Worm (Caenorhabditis elegans) whole organism, L4 larva: ENCODE measurements around the gene tbc-7.
A peak's percentile ranks its signal among the peaks of the same experiment; 100 is the strongest.

Source experiments
- F37D6.2 ChIP-seq: sonication (generic microtip); optimal IDR thresholded peaks from 2 replicates; lab custom pipeline; 2016; ENCODE audit warnings: mild to moderate bottlenecking, missing genetic modification characterization, missing compliant biosample characterization
- T20F7.1 ChIP-seq: fragments of 200-800 bp; sonication (Bioruptor generic); optimal IDR thresholded peaks from 2 replicates; lab custom pipeline; 2018; ENCODE audit warnings: mild to moderate bottlenecking, missing genetic modification characterization, missing compliant biosample characterization
- T26A8.4 ChIP-seq: fragments of 200-800 bp; sonication (Bioruptor generic); IDR thresholded peaks from 2 replicates; pipeline ENCODE4 v1.3.6; 2022; ENCODE audit warnings: missing genetic modification characterization, missing compliant biosample characterization
- ZK546.5 ChIP-seq, 2 experiments: sonication (generic microtip); optimal IDR thresholded peaks; 2 replicates each; lab custom pipeline; 2017; ENCODE audit warnings: missing biosample characterization in 2 of 2, missing genetic modification characterization in 2 of 2
- aha-1 ChIP-seq: fragments of 150-350 bp; peaks from one replicate; lab custom pipeline; 2014; ENCODE audit warnings: missing biosample characterization, missing genetic modification characterization
- ceh-20 ChIP-seq: fragments of 200-800 bp; sonication (Bioruptor generic); IDR thresholded peaks from 2 replicates; pipeline ENCODE4 v1.3.6; 2022; ENCODE audit warnings: missing genetic modification reagents, missing genetic modification characterization, missing compliant biosample characterization
- ceh-32 ChIP-seq: sonication (generic microtip); optimal IDR thresholded peaks from 2 replicates; lab custom pipeline; 2016; ENCODE audit warnings: mild to moderate bottlenecking, missing genetic modification characterization, missing compliant biosample characterization; ENCODE audit not compliant: poor library complexity
- cey-2 ChIP-seq: sonication (generic microtip); optimal IDR thresholded peaks from 3 replicates; lab custom pipeline; 2017; ENCODE audit warnings: missing genetic modification characterization, mild to moderate bottlenecking, missing compliant biosample characterization, antibody characterized with exemption, borderline replicate concordance; ENCODE audit not compliant: insufficient read depth
- daf-16 ChIP-seq, 3 experiments: sonication (generic microtip); optimal IDR thresholded peaks; 2 replicates each; lab custom pipeline; 2016 to 2017; ENCODE audit warnings: missing genetic modification characterization in 3 of 3, missing genetic modification reagents in 3 of 3, mild to moderate bottlenecking in 2 of 3, missing compliant biosample characterization in 2 of 3, missing biosample characterization in 1 of 3, moderate library complexity in 1 of 3
- dmd-6 ChIP-seq: fragments of 200-800 bp; sonication (Bioruptor generic); IDR thresholded peaks from 2 replicates; pipeline ENCODE4 v1.3.6; 2022; ENCODE audit warnings: missing genetic modification reagents, missing genetic modification characterization, missing compliant biosample characterization
- dmd-9 ChIP-seq: fragments of 200-800 bp; sonication (Bioruptor generic); IDR thresholded peaks from 2 replicates; pipeline ENCODE4 v1.3.6; 2022; ENCODE audit warnings: missing genetic modification reagents, missing genetic modification characterization, missing compliant biosample characterization
- dpl-1 ChIP-seq: fragments of 150-350 bp; optimal IDR thresholded peaks from 2 replicates; lab custom pipeline; 2014; ENCODE audit warnings: missing biosample characterization, missing genetic modification reagents, missing genetic modification characterization
- duxl-1 ChIP-seq: sonication (generic microtip); optimal IDR thresholded peaks from 2 replicates; lab custom pipeline; 2016; ENCODE audit warnings: mild to moderate bottlenecking, missing genetic modification characterization, moderate library complexity, missing compliant biosample characterization; ENCODE audit not compliant: poor library complexity
- dve-1 ChIP-seq: sonication (generic microtip); optimal IDR thresholded peaks from 2 replicates; lab custom pipeline; 2017; ENCODE audit warnings: antibody characterized with exemption, mild to moderate bottlenecking, missing genetic modification characterization, missing compliant biosample characterization; ENCODE audit not compliant: insufficient read depth
- fkh-10 ChIP-seq: fragments of 150-350 bp; optimal IDR thresholded peaks from 2 replicates; lab custom pipeline; 2014; ENCODE audit warnings: missing biosample characterization, missing genetic modification reagents, missing genetic modification characterization
- hif-1 ChIP-seq, 2 experiments: sonication (generic microtip); optimal IDR thresholded peaks; 2 replicates each; lab custom pipeline; 2016 to 2017; ENCODE audit warnings: missing compliant biosample characterization in 2 of 2, missing genetic modification characterization in 2 of 2, missing genetic modification reagents in 2 of 2, missing genotype in 2 of 2, mild to moderate bottlenecking in 1 of 2
- hlh-11 ChIP-seq: fragments of 200-800 bp; sonication (Bioruptor generic); optimal IDR thresholded peaks from 2 replicates; lab custom pipeline; 2018; ENCODE audit warnings: mild to moderate bottlenecking, missing genetic modification characterization, missing compliant biosample characterization
- hmg-1.1 ChIP-seq: fragments of 200-800 bp; sonication (Bioruptor generic); IDR thresholded peaks from 2 replicates; pipeline ENCODE4 v1.3.6; 2022; ENCODE audit warnings: missing genetic modification reagents, missing genetic modification characterization, missing compliant biosample characterization
- lim-7 ChIP-seq: fragments of 200-800 bp; sonication (Bioruptor generic); IDR thresholded peaks from 2 replicates; pipeline ENCODE4 v1.3.6; 2022; ENCODE audit warnings: missing genetic modification characterization, missing compliant biosample characterization
- lin-1 ChIP-seq: fragments of 200-800 bp; sonication (Bioruptor generic); IDR thresholded peaks from 2 replicates; pipeline ENCODE4 v1.3.6; 2022; ENCODE audit warnings: missing genetic modification reagents, missing genetic modification characterization, missing compliant biosample characterization
- lin-13 ChIP-seq: fragments of 150-350 bp; optimal IDR thresholded peaks from 2 replicates; lab custom pipeline; 2014; ENCODE audit warnings: missing biosample characterization, missing genetic modification reagents, missing genetic modification characterization
- lin-29 ChIP-seq: fragments of 200-800 bp; sonication (Bioruptor generic); IDR thresholded peaks from 2 replicates; pipeline ENCODE4 v1.3.6; 2022; ENCODE audit warnings: missing genetic modification reagents, missing genetic modification characterization, missing compliant biosample characterization
- lsy-2 ChIP-seq, 2 experiments: fragments of 150-350 bp in 1 of 2; sonication (generic microtip) in 1 of 2; optimal IDR thresholded peaks; 2 replicates each; lab custom pipeline; 2014 to 2017; ENCODE audit warnings: missing biosample characterization in 2 of 2, missing genetic modification characterization in 2 of 2
- madf-5 ChIP-seq, 2 experiments: fragments of 200-800 bp; sonication (Bioruptor generic); IDR thresholded peaks; 2 replicates each; pipeline ENCODE4 v1.3.6; 2022; ENCODE audit warnings: missing compliant biosample characterization in 2 of 2, missing genetic modification characterization in 2 of 2
- madf-9 ChIP-seq: fragments of 200-800 bp; sonication (Bioruptor generic); conservative IDR thresholded peaks from 2 replicates; pipeline ENCODE4 v1.3.6; 2022; ENCODE audit warnings: missing genetic modification reagents, missing genetic modification characterization, missing compliant biosample characterization
- mdl-1 ChIP-seq, 2 experiments: fragments of 150-350 bp in 1 of 2; sonication (generic microtip) in 1 of 2; optimal IDR thresholded peaks; 2 replicates each; lab custom pipeline; 2014 to 2017; ENCODE audit warnings: missing biosample characterization in 2 of 2, missing genetic modification characterization in 2 of 2
- mxl-3 ChIP-seq: fragments of 200-800 bp; sonication (Bioruptor generic); optimal IDR thresholded peaks from 2 replicates; lab custom pipeline; 2018; ENCODE audit warnings: mild to moderate bottlenecking, missing genetic modification characterization, missing compliant biosample characterization
- nhr-102 ChIP-seq: sonication (generic microtip); optimal IDR thresholded peaks from 2 replicates; lab custom pipeline; 2016; ENCODE audit warnings: mild to moderate bottlenecking, missing genetic modification characterization, moderate library complexity, missing compliant biosample characterization
- nhr-11 ChIP-seq: fragments of 150-350 bp; optimal IDR thresholded peaks from 2 replicates; lab custom pipeline; 2014; ENCODE audit warnings: missing biosample characterization, missing genetic modification characterization
- nhr-25 ChIP-seq: sonication (generic microtip); optimal IDR thresholded peaks from 2 replicates; lab custom pipeline; 2017; ENCODE audit warnings: missing genetic modification characterization, mild to moderate bottlenecking, missing compliant biosample characterization, antibody characterized with exemption, moderate library complexity, borderline replicate concordance; ENCODE audit not compliant: insufficient read depth
- nhr-28 ChIP-seq: fragments of 150-350 bp; optimal IDR thresholded peaks from 2 replicates; lab custom pipeline; 2014; ENCODE audit warnings: missing biosample characterization, missing genetic modification characterization
- nhr-41 ChIP-seq: fragments of 200-800 bp; sonication (Bioruptor generic); IDR thresholded peaks from 2 replicates; pipeline ENCODE4 v1.3.6; 2022; ENCODE audit warnings: missing genetic modification reagents, missing genetic modification characterization, missing compliant biosample characterization
- nhr-42 ChIP-seq: fragments of 200-800 bp; sonication (Bioruptor generic); IDR thresholded peaks from 2 replicates; pipeline ENCODE4 v1.3.6; 2022; ENCODE audit warnings: missing genetic modification characterization, missing compliant biosample characterization
- nhr-48 ChIP-seq: sonication (generic microtip); optimal IDR thresholded peaks from 2 replicates; lab custom pipeline; 2016; ENCODE audit warnings: mild to moderate bottlenecking, missing genetic modification characterization, missing compliant biosample characterization
- nhr-6 ChIP-seq: fragments of 150-350 bp; optimal IDR thresholded peaks from 2 replicates; lab custom pipeline; 2014; ENCODE audit warnings: missing biosample characterization, missing genetic modification characterization
- nhr-77 ChIP-seq: fragments of 150-350 bp; optimal IDR thresholded peaks from 2 replicates; lab custom pipeline; 2014; ENCODE audit warnings: missing biosample characterization, missing genetic modification characterization
- pha-4 ChIP-seq, 2 experiments: fragments of 150-350 bp in 1 of 2; fragments of 200-800 bp in 1 of 2; sonication (Bioruptor generic) in 1 of 2; IDR thresholded peaks in 1 of 2; optimal IDR thresholded peaks in 1 of 2; 2 replicates each; pipeline versions ENCODE4 v1.3.6 to Lab custom; 2014 to 2022; ENCODE audit warnings: missing genetic modification characterization in 2 of 2, missing genetic modification reagents in 2 of 2, missing biosample characterization in 1 of 2, missing compliant biosample characterization in 1 of 2
- pqm-1 ChIP-seq: sonication (generic microtip); optimal IDR thresholded peaks from 2 replicates; lab custom pipeline; 2017; ENCODE audit warnings: missing biosample characterization, missing genetic modification characterization
- rbr-2 ChIP-seq: sonication (generic microtip); optimal IDR thresholded peaks from 2 replicates; lab custom pipeline; 2016; ENCODE audit warnings: missing genotype, missing genetic modification characterization, missing compliant biosample characterization
- saeg-2 ChIP-seq: fragments of 200-800 bp; sonication (Bioruptor generic); IDR thresholded peaks from 2 replicates; pipeline ENCODE4 v1.3.6; 2022; ENCODE audit warnings: missing genetic modification reagents, missing genetic modification characterization, missing compliant biosample characterization
- skn-1 ChIP-seq: fragments of 150-350 bp; optimal IDR thresholded peaks from 2 replicates; lab custom pipeline; 2014; ENCODE audit warnings: missing biosample characterization, missing genetic modification characterization
- snpc-1.2 ChIP-seq: fragments of 200-800 bp; sonication (Bioruptor generic); IDR thresholded peaks from 2 replicates; pipeline ENCODE4 v1.3.6; 2022; ENCODE audit warnings: missing genetic modification reagents, missing genetic modification characterization, missing compliant biosample characterization
- unc-62 ChIP-seq, 3 experiments: fragments of 150-350 bp in 1 of 3; sonication (generic microtip); optimal IDR thresholded peaks in 2 of 3; peaks in 1 of 3; 1 replicate in 1 of 3; 2 replicates in 2 of 3; lab custom pipeline; 2014 to 2017; ENCODE audit warnings: missing biosample characterization in 3 of 3, missing genetic modification characterization in 3 of 3, missing genetic modification reagents in 3 of 3, missing genotype in 1 of 3
- zfp-2 ChIP-seq: sonication (generic microtip); optimal IDR thresholded peaks from 2 replicates; lab custom pipeline; 2016; ENCODE audit warnings: mild to moderate bottlenecking, missing genetic modification characterization, missing compliant biosample characterization
- zfp-3 ChIP-seq: fragments of 200-800 bp; sonication (Bioruptor generic); conservative IDR thresholded peaks from 2 replicates; pipeline ENCODE4 v1.3.6; 2022; ENCODE audit warnings: missing genetic modification reagents, missing genetic modification characterization, missing compliant biosample characterization
- zip-2 ChIP-seq: fragments of 150-350 bp; optimal IDR thresholded peaks from 2 replicates; lab custom pipeline; 2014; ENCODE audit warnings: missing biosample characterization, missing genetic modification characterization
- ztf-11 ChIP-seq: fragments of 150-350 bp; optimal IDR thresholded peaks from 2 replicates; lab custom pipeline; 2014; ENCODE audit warnings: missing biosample characterization, missing genetic modification characterization
- ztf-7 ChIP-seq: fragments of 150-350 bp; optimal IDR thresholded peaks from 2 replicates; lab custom pipeline; 2014; ENCODE audit warnings: missing biosample characterization, missing genetic modification characterization

tbc-7 gene

ce11 chrX:5165037-5165436 is 31.0 kb downstream of the tbc-7 start, which contains the start of gene mans-3 (continued):
- TF ChIP-seq unc-62 (GFP tag; optimal IDR thresholded peaks at IDR 0.05 in 1 of 2; lab: Kevin White, UChicago): peak in 1 of 2 experiments; percentile 84
- TF ChIP-seq unc-62 (tag; optimal IDR thresholded peaks at IDR 0.05; lab: Kevin White, UChicago): no peak
- peak; percentile 94 for TF ChIP-seq nhr-102 (tag; lab: Kevin White, UChicago)
- peak; percentile 44 for TF ChIP-seq cey-2 (tag; lab: Kevin White, UChicago)
- peak; percentile 68; the same call in 1 of the 2 replicates for TF ChIP-seq madf-9 (GFP tag; lab: Robert Waterston, UW)
- peak; percentile 91 for TF ChIP-seq nhr-48 (tag; lab: Kevin White, UChicago)
- TF ChIP-seq T26A8.4: no peak
- 0 out of 2 replicates have a peak, but pooled peaks have one; percentile 18 for TF ChIP-seq zfp-3
- peak; percentile 94 for TF ChIP-seq nhr-6 (tag; lab: Kevin White, UChicago)
- TF ChIP-seq mxl-3 (GFP tag; lab: Kevin White, UChicago): peak; percentile 100
- peak; percentile 25 for TF ChIP-seq ztf-7 (tag; lab: Kevin White, UChicago)
- TF ChIP-seq aha-1 (tag; lab: Kevin White, UChicago): peak; percentile 96
- peak; percentile 99 for TF ChIP-seq dve-1 (tag; lab: Kevin White, UChicago)
- TF ChIP-seq nhr-42 (GFP tag; lab: Robert Waterston, UW): peak; percentile 81
- TF ChIP-seq dmd-9 (GFP tag; lab: Robert Waterston, UW): no peak
- TF ChIP-seq ZK546.5 (tag; optimal IDR thresholded peaks at IDR 0.05; lab: Kevin White, UChicago): peak in 1 of 2 experiments; percentile 13
- peak; percentile 39 to 82 for TF ChIP-seq hif-1 (tag; optimal IDR thresholded peaks at IDR 0.05; lab: Kevin White, UChicago)
- TF ChIP-seq ceh-32 (tag; lab: Kevin White, UChicago): peak; percentile 42
- TF ChIP-seq F37D6.2 (tag; lab: Kevin White, UChicago): peak; percentile 87
- peak; percentile 74 for TF ChIP-seq nhr-25 (tag; lab: Kevin White, UChicago)
- peak; percentile 89 for TF ChIP-seq pha-4 (GFP tag; IDR thresholded peaks at IDR 0.05; lab: Robert Waterston, UW)
- peak; percentile 40 for TF ChIP-seq pha-4 (tag; optimal IDR thresholded peaks at IDR 0.05; lab: Kevin White, UChicago)
- TF ChIP-seq madf-5 (GFP tag; IDR thresholded peaks at IDR 0.05; lab: Robert Waterston, UW): no peak
- TF ChIP-seq skn-1: no peak
- TF ChIP-seq lin-29 (GFP tag; lab: Robert Waterston, UW): peak; percentile 73
- peak; percentile 80 for TF ChIP-seq lin-13 (GFP tag; lab: Kevin White, UChicago)
- TF ChIP-seq duxl-1: peak; percentile 84
- peak; percentile 88 for TF ChIP-seq nhr-28
- no peak for TF ChIP-seq lim-7 (GFP tag; lab: Robert Waterston, UW)
- TF ChIP-seq ceh-20 (GFP tag; lab: Robert Waterston, UW): peak; percentile 81; the same call in 1 of the 2 replicates
- peak; percentile 90 for TF ChIP-seq hmg-1.1
- TF ChIP-seq saeg-2 (GFP tag; lab: Robert Waterston, UW): 0 out of 2 replicates have a peak, but pooled peaks have one; percentile 35
- peak; percentile 81 for TF ChIP-seq lin-1
- peak; percentile 90 for TF ChIP-seq nhr-11 (tag; lab: Kevin White, UChicago)
- no peak for TF ChIP-seq ztf-11 (tag; lab: Kevin White, UChicago)
- peak; percentile 92 for TF ChIP-seq nhr-77 (tag; lab: Kevin White, UChicago)
- peak; percentile 98 for TF ChIP-seq hlh-11
- TF ChIP-seq dmd-6 (GFP tag; lab: Robert Waterston, UW): peak; percentile 95
- no peak for TF ChIP-seq snpc-1.2 (GFP tag; lab: Robert Waterston, UW)
- peak; percentile 17 for TF ChIP-seq zfp-2
- peak; percentile 38; the same call in 1 of the 2 replicates for TF ChIP-seq nhr-41
- peak; percentile 49 to 94 for TF ChIP-seq lsy-2 (tag; optimal IDR thresholded peaks at IDR 0.05; lab: Kevin White, UChicago)
- peak; percentile 84 for TF ChIP-seq T20F7.1
- peak; percentile 79 for TF ChIP-seq dpl-1
- TF ChIP-seq rbr-2 (tag; lab: Kevin White, UChicago): peak; percentile 94
- TF ChIP-seq pqm-1 (tag; lab: Kevin White, UChicago): peak; percentile 37
- peak; percentile 51 to 72 for TF ChIP-seq daf-16 (GFP tag; optimal IDR thresholded peaks at IDR 0.05; lab: Kevin White, UChicago)
- peak; percentile 70 for TF ChIP-seq daf-16 (tag; optimal IDR thresholded peaks at IDR 0.05; lab: Kevin White, UChicago)
- TF ChIP-seq mdl-1 (tag; optimal IDR thresholded peaks at IDR 0.05; lab: Kevin White, UChicago): peak; percentile 92 to 100
- TF ChIP-seq fkh-10 (GFP tag; lab: Kevin White, UChicago): peak; percentile 90
- TF ChIP-seq zip-2 (tag; lab: Kevin White, UChicago): peak; percentile 73
